Fruit fly (Drosophila melanogaster) whole organism, embryonic: ENCODE measurements around the gene CG31816.
A peak's percentile ranks its signal among the peaks of the same experiment; 100 is the strongest.

Source experiments
- B-H1 ChIP-seq: fragments of 200-800 bp; sonication (Bioruptor generic); IDR thresholded peaks from 3 replicates; pipeline ENCODE4 v1.3.6; 2022; ENCODE audit warnings: missing biosample characterization, missing genetic modification characterization
- BtbVII ChIP-seq: fragments of 200-800 bp; sonication (Bioruptor generic); optimal IDR thresholded peaks from 3 replicates; lab custom pipeline; 2017; ENCODE audit warnings: missing biosample characterization, mild to moderate bottlenecking, missing genetic modification characterization
- CG12155 ChIP-seq: fragments of 200-800 bp; sonication (Bioruptor generic); optimal IDR thresholded peaks from 3 replicates; lab custom pipeline; 2016; ENCODE audit warnings: missing biosample characterization, missing genetic modification characterization
- CG12942 ChIP-seq: fragments of 200-800 bp; sonication (Bioruptor generic); optimal IDR thresholded peaks from 3 replicates; lab custom pipeline; 2016; ENCODE audit warnings: missing biosample characterization, missing genetic modification characterization
- CG14050 ChIP-seq: fragments of 200-800 bp; sonication (Bioruptor generic); IDR thresholded peaks from 3 replicates; pipeline ENCODE4 v1.3.6; 2022; ENCODE audit warnings: missing biosample characterization, missing genetic modification characterization
- CG15479 ChIP-seq: fragments of 200-800 bp; sonication (Bioruptor generic); optimal IDR thresholded peaks from 3 replicates; lab custom pipeline; 2019; ENCODE audit warnings: missing biosample characterization, mild to moderate bottlenecking, missing genetic modification characterization, moderate library complexity
- CG16815 ChIP-seq: fragments of 200-800 bp; sonication (Bioruptor generic); optimal IDR thresholded peaks from 3 replicates; lab custom pipeline; 2017; ENCODE audit warnings: missing biosample characterization, mild to moderate bottlenecking, missing genetic modification characterization
- CG16863 ChIP-seq: fragments of 200-800 bp; sonication (Bioruptor generic); optimal IDR thresholded peaks from 3 replicates; lab custom pipeline; 2016; ENCODE audit warnings: missing biosample characterization, missing genetic modification characterization
- CG17568 ChIP-seq: fragments of 200-800 bp; sonication (Bioruptor generic); optimal IDR thresholded peaks from 2 replicates; lab custom pipeline; 2018; ENCODE audit warnings: missing biosample characterization, mild to moderate bottlenecking, missing genetic modification characterization, moderate library complexity
- CG17612 ChIP-seq: fragments of 200-800 bp; sonication (Bioruptor generic); IDR thresholded peaks from 2 replicates; pipeline ENCODE4 v1.3.6; 2022; ENCODE audit warnings: missing biosample characterization, missing genetic modification characterization
- CG18011 ChIP-seq: fragments of 200-800 bp; sonication (Bioruptor generic); optimal IDR thresholded peaks from 2 replicates; lab custom pipeline; 2017; ENCODE audit warnings: missing biosample characterization, missing genetic modification characterization, mild to moderate bottlenecking, moderate library complexity, missing genotype
- CG2712 ChIP-seq: fragments of 200-800 bp; optimal IDR thresholded peaks from 3 replicates; lab custom pipeline; 2019; ENCODE audit warnings: missing biosample characterization, mild to moderate bottlenecking, missing genetic modification characterization, moderate library complexity
- CG2889 ChIP-seq: fragments of 200-800 bp; sonication (Bioruptor generic); IDR thresholded peaks from 3 replicates; pipeline ENCODE4 v1.3.6; 2022; ENCODE audit warnings: missing biosample characterization, missing genetic modification characterization
- CG30020 ChIP-seq: fragments of 200-800 bp; optimal IDR thresholded peaks from 2 replicates; lab custom pipeline; 2019; ENCODE audit warnings: missing biosample characterization, mild to moderate bottlenecking, missing genetic modification characterization, moderate library complexity
- CG32767 ChIP-seq: fragments of 200-800 bp; sonication (Bioruptor generic); IDR thresholded peaks from 2 replicates; pipeline ENCODE4 v1.3.6; 2022; ENCODE audit warnings: missing biosample characterization, missing genetic modification characterization
- CG4328 ChIP-seq: fragments of 200-800 bp; sonication (Bioruptor generic); optimal IDR thresholded peaks from 3 replicates; lab custom pipeline; 2017; ENCODE audit warnings: missing biosample characterization, missing genetic modification reagents, missing genetic modification characterization
- CG8388 ChIP-seq: fragments of 200-800 bp; sonication (Bioruptor generic); optimal IDR thresholded peaks from 2 replicates; lab custom pipeline; 2019; ENCODE audit warnings: missing biosample characterization, mild to moderate bottlenecking, missing genetic modification characterization, moderate library complexity
- CG9215 ChIP-seq: fragments of 200-800 bp; sonication (Bioruptor generic); IDR thresholded peaks from 2 replicates; pipeline ENCODE4 v1.3.6; 2022; ENCODE audit warnings: missing biosample characterization, missing genetic modification characterization
- CG9817 ChIP-seq: fragments of 200-800 bp; sonication (Bioruptor generic); optimal IDR thresholded peaks from 2 replicates; lab custom pipeline; 2018; ENCODE audit warnings: missing biosample characterization, mild to moderate bottlenecking, missing genetic modification characterization, moderate library complexity
- CHES-1-like ChIP-seq: fragments of 200-800 bp; sonication (Bioruptor generic); optimal IDR thresholded peaks from 2 replicates; lab custom pipeline; 2016; ENCODE audit warnings: missing biosample characterization, missing genetic modification characterization
- CkIIα-i1 ChIP-seq: fragments of 200-800 bp; sonication (Bioruptor generic); IDR thresholded peaks from 2 replicates; pipeline ENCODE4 v1.3.6; 2022; ENCODE audit warnings: missing biosample characterization, missing genetic modification characterization
- Deaf1 ChIP-seq: fragments of 200-800 bp; optimal IDR thresholded peaks from 3 replicates; lab custom pipeline; 2019; ENCODE audit warnings: missing biosample characterization, mild to moderate bottlenecking, missing genetic modification characterization, moderate library complexity
- Doc3 ChIP-seq: fragments of 200-800 bp; sonication (Bioruptor generic); IDR thresholded peaks from 3 replicates; pipeline ENCODE4 v1.3.6; 2022; ENCODE audit warnings: missing biosample characterization, missing genetic modification characterization; ENCODE audit not compliant: partially characterized antibody
- Dp ChIP-seq: fragments of 200-800 bp; sonication (Bioruptor generic); optimal IDR thresholded peaks from 2 replicates; lab custom pipeline; 2018; ENCODE audit warnings: missing biosample characterization, mild to moderate bottlenecking, missing genetic modification characterization, moderate library complexity
- Fer1 ChIP-seq: fragments of 200-800 bp; sonication (Bioruptor generic); optimal IDR thresholded peaks from 2 replicates; lab custom pipeline; 2017; ENCODE audit warnings: missing biosample characterization, mild to moderate bottlenecking, missing genetic modification characterization
- Lhr ChIP-seq: fragments of 200-800 bp; sonication (Bioruptor generic); optimal IDR thresholded peaks from 3 replicates; lab custom pipeline; 2017; ENCODE audit warnings: mild to moderate bottlenecking, missing biosample characterization, missing genetic modification reagents, missing genetic modification characterization
- Lim3 ChIP-seq: fragments of 200-800 bp; sonication (Bioruptor generic); IDR thresholded peaks from 2 replicates; pipeline ENCODE4 v1.3.6; 2022; ENCODE audit warnings: missing biosample characterization, missing genetic modification characterization
- NfI ChIP-seq: fragments of 200-800 bp; sonication (Bioruptor generic); optimal IDR thresholded peaks from 3 replicates; lab custom pipeline; 2018; ENCODE audit warnings: missing biosample characterization, mild to moderate bottlenecking, missing genetic modification characterization, moderate library complexity
- PHDP ChIP-seq: fragments of 200-800 bp; sonication (Bioruptor generic); optimal IDR thresholded peaks from 3 replicates; lab custom pipeline; 2018; ENCODE audit warnings: missing biosample characterization, mild to moderate bottlenecking, missing genetic modification characterization, moderate library complexity
- Rx ChIP-seq: fragments of 200-800 bp; sonication (Bioruptor generic); IDR thresholded peaks from 2 replicates; pipeline ENCODE4 v1.3.6; 2022; ENCODE audit warnings: missing biosample characterization, missing genetic modification characterization
- Xbp1 ChIP-seq: fragments of 200-800 bp; sonication (Bioruptor generic); optimal IDR thresholded peaks from 3 replicates; lab custom pipeline; 2016; ENCODE audit warnings: missing biosample characterization, mild to moderate bottlenecking, missing genetic modification characterization
- YL-1 ChIP-seq: fragments of 200-800 bp; sonication (Bioruptor generic); optimal IDR thresholded peaks from 3 replicates; lab custom pipeline; 2017; ENCODE audit warnings: missing biosample characterization, mild to moderate bottlenecking, missing genetic modification characterization
- amos ChIP-seq: fragments of 200-800 bp; sonication (Bioruptor generic); IDR thresholded peaks from 2 replicates; pipeline ENCODE4 v1.3.6; 2022; ENCODE audit warnings: missing biosample characterization, missing genetic modification characterization; ENCODE audit not compliant: partially characterized antibody
- bsh ChIP-seq, 2 experiments: fragments of 200-800 bp; sonication (Bioruptor generic); optimal IDR thresholded peaks; 2 replicates each; lab custom pipeline; 2017 to 2018; ENCODE audit warnings: mild to moderate bottlenecking in 2 of 2, missing biosample characterization in 2 of 2, missing genetic modification characterization in 2 of 2, moderate library complexity in 1 of 2
- cg ChIP-seq: fragments of 200-800 bp; sonication (Bioruptor generic); optimal IDR thresholded peaks from 3 replicates; lab custom pipeline; 2019; ENCODE audit warnings: missing biosample characterization, mild to moderate bottlenecking, missing genetic modification characterization, moderate library complexity
- ci ChIP-seq: fragments of 200-800 bp; sonication (Bioruptor generic); IDR thresholded peaks from 3 replicates; pipeline ENCODE4 v1.3.6; 2022; ENCODE audit warnings: missing biosample characterization, missing genetic modification characterization
- dm ChIP-seq: fragments of 200-800 bp; sonication (Bioruptor generic); optimal IDR thresholded peaks from 3 replicates; lab custom pipeline; 2016; ENCODE audit warnings: missing biosample characterization, missing genetic modification characterization
- dmrt11E ChIP-seq: fragments of 200-800 bp; sonication (Bioruptor generic); optimal IDR thresholded peaks from 3 replicates; lab custom pipeline; 2018; ENCODE audit warnings: missing biosample characterization, mild to moderate bottlenecking, missing genetic modification characterization, moderate library complexity
- ewg ChIP-seq: fragments of 200-800 bp; sonication (Bioruptor generic); optimal IDR thresholded peaks from 3 replicates; lab custom pipeline; 2017; ENCODE audit warnings: mild to moderate bottlenecking, missing biosample characterization, missing genetic modification reagents, missing genetic modification characterization
- fru ChIP-seq: fragments of >200 bp; optimal IDR thresholded peaks from 2 replicates; lab custom pipeline; 2017
- gce ChIP-seq: fragments of 200-800 bp; sonication (Bioruptor generic); IDR thresholded peaks from 3 replicates; pipeline ENCODE4 v1.3.6; 2022; ENCODE audit warnings: missing biosample characterization, missing genetic modification characterization
- her ChIP-seq: fragments of 200-800 bp; sonication (Bioruptor generic); optimal IDR thresholded peaks from 2 replicates; lab custom pipeline; 2016; ENCODE audit warnings: missing biosample characterization, missing genetic modification characterization
- klu ChIP-seq: fragments of 200-800 bp; sonication (Bioruptor generic); IDR thresholded peaks from 2 replicates; pipeline ENCODE4 v1.3.6; 2022; ENCODE audit warnings: missing biosample characterization, missing genetic modification characterization
- mirr ChIP-seq: fragments of 200-800 bp; sonication (Bioruptor generic); optimal IDR thresholded peaks from 3 replicates; lab custom pipeline; 2018; ENCODE audit warnings: missing biosample characterization, mild to moderate bottlenecking, missing genetic modification characterization
- nom ChIP-seq: fragments of 200-800 bp; sonication (Bioruptor generic); optimal IDR thresholded peaks from 2 replicates; lab custom pipeline; 2017; ENCODE audit warnings: missing biosample characterization, missing genetic modification characterization, mild to moderate bottlenecking, moderate library complexity, missing genetic modification reagents
- otp ChIP-seq: fragments of 200-800 bp; sonication (Bioruptor generic); IDR thresholded peaks from 3 replicates; pipeline ENCODE4, ENCODE4 v1.3.6; 2022; ENCODE audit warnings: missing biosample characterization, missing genetic modification characterization
- pfk ChIP-seq: fragments of 200-800 bp; sonication (Bioruptor generic); optimal IDR thresholded peaks from 2 replicates; lab custom pipeline; 2018; ENCODE audit warnings: missing biosample characterization, mild to moderate bottlenecking, missing genetic modification characterization, moderate library complexity
- rib ChIP-seq: fragments of 200-800 bp; sonication (Bioruptor generic); IDR thresholded peaks from 2 replicates; pipeline ENCODE4 v1.3.6; 2022; ENCODE audit warnings: missing biosample characterization, missing genetic modification characterization
- twi ChIP-seq: fragments of 200-800 bp; optimal IDR thresholded peaks from 2 replicates; lab custom pipeline; 2019; ENCODE audit warnings: missing biosample characterization, mild to moderate bottlenecking, missing genetic modification characterization, moderate library complexity
- vnd ChIP-seq: fragments of 200-800 bp; sonication (Bioruptor generic); IDR thresholded peaks from 3 replicates; pipeline ENCODE4 v1.3.6; 2022; ENCODE audit warnings: missing biosample characterization, missing genetic modification characterization; ENCODE audit not compliant: partially characterized antibody
- zfh1 ChIP-seq: fragments of 200-800 bp; sonication (Bioruptor generic); IDR thresholded peaks from 3 replicates; pipeline ENCODE4 v1.3.6; 2022; ENCODE audit warnings: missing biosample characterization, missing genetic modification characterization

CG31816 gene

dm6 chr2L:16500469-16500868 lies 41.9 kb upstream of the CG31816 start (continued):
- TF ChIP-seq Doc3 (GFP tag; lab: Robert Waterston, UW) (no peak), CkIIα-i1 (GFP tag; lab: Robert Waterston, UW) (no peak), CG18011 (GFP tag; lab: Kevin White, UChicago) (peak; percentile 62), Lhr (GFP tag; lab: Kevin White, UChicago) (peak; percentile 74), otp (peak; percentile 94), fru (lab: Kevin White, UChicago) (no peak), CG2889 (GFP tag; lab: Robert Waterston, UW) (peak; percentile 87), CG17612 (GFP tag; lab: Robert Waterston, UW) (peak; percentile 75), dm (GFP tag; lab: Kevin White, UChicago) (peak; percentile 76), CG17568 (peak; percentile 85), rib (GFP tag; lab: Robert Waterston, UW) (peak; percentile 85), pfk (GFP tag; lab: Kevin White, UChicago) (no peak), Lim3 (GFP tag; lab: Robert Waterston, UW) (peak; percentile 70; the same call in 1 of the 2 replicates), mirr (GFP tag; lab: Kevin White, UChicago) (peak; percentile 52), CG30020 (tag; lab: Kevin White, UChicago) (peak; percentile 59), CG2712 (tag; lab: Kevin White, UChicago) (peak; percentile 89), zfh1 (GFP tag; lab: Robert Waterston, UW) (peak; percentile 96), ci (GFP tag; lab: Robert Waterston, UW) (peak; percentile 96), Dp (GFP tag; lab: Kevin White, UChicago) (no peak), nom (GFP tag; lab: Kevin White, UChicago) (peak; percentile 72), CHES-1-like (GFP tag; lab: Kevin White, UChicago) (peak; percentile 69), PHDP (tag; lab: Kevin White, UChicago) (peak; percentile 93), vnd (no peak), CG9215 (peak; percentile 86), CG9817 (tag; lab: Kevin White, UChicago) (peak; percentile 91), ewg (GFP tag; lab: Kevin White, UChicago) (peak; percentile 83), Rx (GFP tag; lab: Robert Waterston, UW) (no peak), dmrt11E (tag; lab: Kevin White, UChicago) (peak; percentile 91), NfI (GFP tag; lab: Kevin White, UChicago) (peak; percentile 92), cg (peak; percentile 69), BtbVII (peak; percentile 74), CG16815 (peak; percentile 87), bsh (GFP tag; optimal IDR thresholded peaks at IDR 0.05; lab: Kevin White, UChicago) (peak; percentile 61 to 97), CG12155 (peak; percentile 87), Deaf1 (tag; lab: Kevin White, UChicago) (peak; percentile 65), amos (GFP tag; lab: Robert Waterston, UW) (no peak), Xbp1 (GFP tag; lab: Kevin White, UChicago) (peak; percentile 89), CG14050 (GFP tag; lab: Robert Waterston, UW) (peak; percentile 87), Fer1 (peak; percentile 87), CG8388 (peak; percentile 85), CG12942 (peak; percentile 85), gce (peak; percentile 94), YL-1 (peak; percentile 7), CG15479 (GFP tag; lab: Kevin White, UChicago) (peak; percentile 11), B-H1 (peak; percentile 86), klu (peak; percentile 77), twi (peak; percentile 81), CG4328 (peak; percentile 69), CG32767 (GFP tag; lab: Robert Waterston, UW) (peak; percentile 88), her (GFP tag; lab: Kevin White, UChicago) (peak; percentile 64), CG16863 (GFP tag; lab: Kevin White, UChicago) (peak; percentile 77)
